Fruit fly (Drosophila melanogaster) whole organism, embryonic: ENCODE data around the gene Teh1.
A peak's percentile ranks its signal among the peaks of the same experiment; 100 is the strongest.

Experiments
- Atf3 ChIP-seq: fragments of 200-800 bp; sonication (Bioruptor generic); optimal IDR thresholded peaks from 3 replicates; lab custom pipeline; 2016; ENCODE audit warnings: missing biosample characterization, missing genetic modification characterization
- Awh ChIP-seq: fragments of 200-800 bp; sonication (Bioruptor generic); IDR thresholded peaks from 2 replicates; pipeline ENCODE4, ENCODE4 v1.3.6; 2022; ENCODE audit warnings: missing biosample characterization, missing genetic modification characterization
- B-H2 ChIP-seq: fragments of 200-800 bp; sonication (Bioruptor generic); optimal IDR thresholded peaks from 2 replicates; lab custom pipeline; 2018; ENCODE audit warnings: missing biosample characterization, mild to moderate bottlenecking, missing genetic modification characterization
- BEAF-32 ChIP-seq: fragments of 200-800 bp; sonication (Bioruptor generic); optimal IDR thresholded peaks from 3 replicates; lab custom pipeline; 2017; ENCODE audit warnings: missing biosample characterization, missing genetic modification characterization, mild to moderate bottlenecking, moderate library complexity, missing genetic modification reagents
- CG10274 ChIP-seq: fragments of 200-800 bp; sonication (Bioruptor generic); optimal IDR thresholded peaks from 3 replicates; lab custom pipeline; 2017; ENCODE audit warnings: missing biosample characterization, mild to moderate bottlenecking, missing genetic modification characterization
- CG12071 ChIP-seq: fragments of 200-800 bp; sonication (Bioruptor generic); optimal IDR thresholded peaks from 3 replicates; lab custom pipeline; 2018; ENCODE audit warnings: missing biosample characterization, mild to moderate bottlenecking, missing genetic modification characterization
- CG13894 ChIP-seq: fragments of 200-800 bp; sonication (Bioruptor generic); optimal IDR thresholded peaks from 3 replicates; lab custom pipeline; 2018; ENCODE audit warnings: missing biosample characterization, mild to moderate bottlenecking, missing genetic modification characterization, moderate library complexity
- CG14667 ChIP-seq: fragments of 200-800 bp; sonication (Bioruptor generic); IDR thresholded peaks from 2 replicates; pipeline ENCODE4 v1.3.6; 2022; ENCODE audit warnings: missing biosample characterization, missing genetic modification characterization
- CG1529 ChIP-seq: fragments of 200-800 bp; sonication (Bioruptor generic); optimal IDR thresholded peaks from 3 replicates; lab custom pipeline; 2018; ENCODE audit warnings: missing biosample characterization, missing genetic modification characterization
- CG1647 ChIP-seq: fragments of 200-800 bp; sonication (Bioruptor generic); optimal IDR thresholded peaks from 3 replicates; lab custom pipeline; 2016; ENCODE audit warnings: missing biosample characterization, missing genetic modification characterization
- CG16863 ChIP-seq: fragments of 200-800 bp; sonication (Bioruptor generic); optimal IDR thresholded peaks from 3 replicates; lab custom pipeline; 2016; ENCODE audit warnings: missing biosample characterization, missing genetic modification characterization
- CG1792 ChIP-seq: fragments of 200-800 bp; sonication (Bioruptor generic); optimal IDR thresholded peaks from 2 replicates; lab custom pipeline; 2016; ENCODE audit warnings: missing biosample characterization, missing genetic modification characterization
- CG32532 ChIP-seq: fragments of 200-800 bp; sonication (Bioruptor generic); IDR thresholded peaks from 2 replicates; pipeline ENCODE4 v1.3.6; 2022; ENCODE audit warnings: missing biosample characterization, missing genetic modification characterization
- CG33557 ChIP-seq: fragments of 200-800 bp; sonication (Bioruptor generic); optimal IDR thresholded peaks from 2 replicates; lab custom pipeline; 2019; ENCODE audit warnings: missing biosample characterization, mild to moderate bottlenecking, missing genetic modification characterization, moderate library complexity
- CG3847 ChIP-seq: fragments of 200-800 bp; sonication (Bioruptor generic); IDR thresholded peaks from 2 replicates; pipeline ENCODE4 v1.3.6; 2022; ENCODE audit warnings: missing biosample characterization, missing genetic modification characterization
- CG3995 ChIP-seq: fragments of 200-800 bp; sonication (Bioruptor generic); optimal IDR thresholded peaks from 3 replicates; lab custom pipeline; 2016; ENCODE audit warnings: missing biosample characterization, missing genetic modification characterization
- CG6765 ChIP-seq: fragments of 200-800 bp; sonication (Bioruptor generic); optimal IDR thresholded peaks from 3 replicates; lab custom pipeline; 2017; ENCODE audit warnings: missing biosample characterization, mild to moderate bottlenecking, missing genetic modification characterization
- CG7987 ChIP-seq: fragments of 200-800 bp; sonication (Bioruptor generic); optimal IDR thresholded peaks from 2 replicates; lab custom pipeline; 2018; ENCODE audit warnings: missing biosample characterization, mild to moderate bottlenecking, missing genetic modification characterization, moderate library complexity
- CkIIα-i1 ChIP-seq: fragments of 200-800 bp; sonication (Bioruptor generic); IDR thresholded peaks from 2 replicates; pipeline ENCODE4 v1.3.6; 2022; ENCODE audit warnings: missing biosample characterization, missing genetic modification characterization
- Deaf1 ChIP-seq: fragments of 200-800 bp; optimal IDR thresholded peaks from 3 replicates; lab custom pipeline; 2019; ENCODE audit warnings: missing biosample characterization, mild to moderate bottlenecking, missing genetic modification characterization, moderate library complexity
- Dp ChIP-seq: fragments of 200-800 bp; sonication (Bioruptor generic); optimal IDR thresholded peaks from 2 replicates; lab custom pipeline; 2018; ENCODE audit warnings: missing biosample characterization, mild to moderate bottlenecking, missing genetic modification characterization, moderate library complexity
- Hr78 ChIP-seq, 2 experiments: fragments of 200-800 bp in 1 of 2; fragments of >200 bp in 1 of 2; sonication (Bioruptor generic) in 1 of 2; optimal IDR thresholded peaks; 2 replicates each; lab custom pipeline; 2017 to 2019; ENCODE audit warnings: missing biosample characterization in 2 of 2, missing genetic modification characterization in 2 of 2, mild to moderate bottlenecking in 1 of 2, moderate library complexity in 1 of 2
- MESR4 ChIP-seq: fragments of 200-800 bp; sonication (Bioruptor generic); optimal IDR thresholded peaks from 2 replicates; lab custom pipeline; 2018; ENCODE audit warnings: missing biosample characterization, mild to moderate bottlenecking, missing genetic modification characterization, moderate library complexity
- Med ChIP-seq: fragments of 200-800 bp; sonication (Bioruptor generic); peaks from one replicate; lab custom pipeline; 2016; ENCODE audit warnings: missing biosample characterization, missing genetic modification characterization, mild to moderate bottlenecking, inconsistent platforms, moderate library complexity
- NC2α ChIP-seq: fragments of 200-800 bp; sonication (Bioruptor generic); optimal IDR thresholded peaks from 2 replicates; lab custom pipeline; 2016; ENCODE audit warnings: missing biosample characterization, missing genetic modification characterization
- Ptx1 ChIP-seq: fragments of 200-800 bp; sonication (Bioruptor generic); IDR thresholded peaks from 2 replicates; pipeline ENCODE4 v1.3.6; 2022; ENCODE audit warnings: missing biosample characterization, missing genetic modification characterization
- Rfx ChIP-seq: fragments of 200-800 bp; sonication (Bioruptor generic); IDR thresholded peaks from 2 replicates; pipeline ENCODE4 v1.3.6; 2022; ENCODE audit warnings: missing biosample characterization, missing genetic modification characterization
- Scr ChIP-seq: fragments of 200-800 bp; sonication (Bioruptor generic); IDR thresholded peaks from 2 replicates; pipeline ENCODE4 v1.3.6; 2022; ENCODE audit warnings: missing biosample characterization, missing genetic modification characterization; ENCODE audit not compliant: partially characterized antibody
- Sin3A ChIP-seq: fragments of >200 bp; optimal IDR thresholded peaks from 2 replicates; lab custom pipeline; 2018
- abd-A ChIP-seq: fragments of 200-800 bp; sonication (Bioruptor generic); optimal IDR thresholded peaks from 3 replicates; lab custom pipeline; 2019; ENCODE audit warnings: missing biosample characterization, mild to moderate bottlenecking, missing genetic modification characterization, moderate library complexity
- bcd ChIP-seq: fragments of 200-800 bp; sonication (Bioruptor generic); optimal IDR thresholded peaks from 2 replicates; lab custom pipeline; 2017; ENCODE audit warnings: missing biosample characterization, mild to moderate bottlenecking, missing genetic modification characterization
- btn ChIP-seq: fragments of 200-800 bp; sonication (Bioruptor generic); optimal IDR thresholded peaks from 2 replicates; lab custom pipeline; 2016; ENCODE audit warnings: missing biosample characterization, missing genetic modification characterization
- chif ChIP-seq, 2 experiments: fragments of 200-800 bp; sonication (Bioruptor generic); optimal IDR thresholded peaks; 3 replicates each; lab custom pipeline; 2016; ENCODE audit warnings: missing biosample characterization in 2 of 2, missing genetic modification characterization in 2 of 2
- chinmo ChIP-seq: fragments of 200-800 bp; sonication (Bioruptor generic); IDR thresholded peaks from 4 replicates; pipeline ENCODE4 v1.3.6; 2022; ENCODE audit warnings: missing biosample characterization, missing genetic modification characterization; ENCODE audit not compliant: partially characterized antibody
- crol ChIP-seq: fragments of 200-800 bp; sonication (Bioruptor generic); IDR thresholded peaks from 2 replicates; pipeline ENCODE4 v1.3.6; 2022; ENCODE audit warnings: missing biosample characterization, missing genetic modification characterization
- cwo ChIP-seq: fragments of 200-800 bp; sonication (Bioruptor generic); optimal IDR thresholded peaks from 3 replicates; lab custom pipeline; 2017; ENCODE audit warnings: missing biosample characterization, missing genetic modification characterization, mild to moderate bottlenecking, moderate library complexity, missing genetic modification reagents
- fd3F ChIP-seq: fragments of 200-800 bp; sonication (Bioruptor generic); optimal IDR thresholded peaks from 2 replicates; lab custom pipeline; 2018; ENCODE audit warnings: missing biosample characterization, mild to moderate bottlenecking, missing genetic modification characterization, moderate library complexity
- mirr ChIP-seq: fragments of 200-800 bp; sonication (Bioruptor generic); optimal IDR thresholded peaks from 3 replicates; lab custom pipeline; 2018; ENCODE audit warnings: missing biosample characterization, mild to moderate bottlenecking, missing genetic modification characterization
- oc ChIP-seq: fragments of 200-800 bp; sonication (Bioruptor generic); optimal IDR thresholded peaks from 2 replicates; lab custom pipeline; 2018; ENCODE audit warnings: missing biosample characterization, mild to moderate bottlenecking, missing genetic modification characterization, moderate library complexity
- pita ChIP-seq: fragments of 200-800 bp; sonication (Bioruptor generic); optimal IDR thresholded peaks from 2 replicates; lab custom pipeline; 2017; ENCODE audit warnings: missing biosample characterization, mild to moderate bottlenecking, missing genetic modification characterization
- pros ChIP-seq: fragments of 200-800 bp; sonication (Bioruptor generic); optimal IDR thresholded peaks from 3 replicates; lab custom pipeline; 2019; ENCODE audit warnings: missing biosample characterization, mild to moderate bottlenecking, missing genetic modification characterization, moderate library complexity
- rib ChIP-seq: fragments of 200-800 bp; sonication (Bioruptor generic); IDR thresholded peaks from 2 replicates; pipeline ENCODE4 v1.3.6; 2022; ENCODE audit warnings: missing biosample characterization, missing genetic modification characterization
- sd ChIP-seq: fragments of 200-800 bp; sonication (Bioruptor generic); optimal IDR thresholded peaks from 3 replicates; lab custom pipeline; 2018; ENCODE audit warnings: missing biosample characterization, mild to moderate bottlenecking, missing genetic modification characterization, moderate library complexity
- sens ChIP-seq: fragments of 200-800 bp; sonication (Bioruptor generic); peaks from one replicate; lab custom pipeline; 2016; ENCODE audit warnings: missing biosample characterization, missing genetic modification characterization
- sima ChIP-seq: fragments of 200-800 bp; sonication (Bioruptor generic); optimal IDR thresholded peaks from 2 replicates; lab custom pipeline; 2016; ENCODE audit warnings: missing biosample characterization, missing genetic modification characterization
- sqz ChIP-seq: fragments of 200-800 bp; sonication (Bioruptor generic); optimal IDR thresholded peaks from 3 replicates; lab custom pipeline; 2018; ENCODE audit warnings: missing biosample characterization, mild to moderate bottlenecking, missing genetic modification characterization
- trh ChIP-seq: fragments of 200-800 bp; sonication (Bioruptor generic); optimal IDR thresholded peaks from 2 replicates; lab custom pipeline; 2016; ENCODE audit warnings: missing biosample characterization, missing genetic modification characterization
- unpg ChIP-seq: fragments of 200-800 bp; sonication (Bioruptor generic); optimal IDR thresholded peaks from 3 replicates; lab custom pipeline; 2018; ENCODE audit warnings: missing biosample characterization, mild to moderate bottlenecking, missing genetic modification characterization, moderate library complexity
- vvl ChIP-seq: fragments of 200-800 bp; sonication (Bioruptor generic); IDR thresholded peaks from 2 replicates; pipeline ENCODE4 v1.3.6; 2022; ENCODE audit warnings: missing biosample characterization, missing genetic modification characterization
- wdn ChIP-seq: fragments of 200-800 bp; sonication (Bioruptor generic); IDR thresholded peaks from 2 replicates; pipeline ENCODE4 v1.3.6; 2022; ENCODE audit warnings: missing biosample characterization, missing genetic modification characterization
- zen2 ChIP-seq: fragments of 200-800 bp; sonication (Bioruptor generic); IDR thresholded peaks from 3 replicates; pipeline ENCODE4 v1.3.6; 2022; ENCODE audit warnings: missing biosample characterization, missing genetic modification characterization; ENCODE audit not compliant: partially characterized antibody

Teh1 gene

dm6 chr3R:9891527-9891926 is 23.6 kb upstream of the Teh1 start (continued):
- TF ChIP-seq crol (GFP tag; lab: Robert Waterston, UW) (peak; percentile 75), trh (GFP tag; lab: Kevin White, UChicago) (no peak), CG14667 (no peak), CG16863 (no peak), sens (GFP tag; lab: Kevin White, UChicago) (no peak), fd3F (GFP tag; lab: Kevin White, UChicago) (no peak), wdn (GFP tag; lab: Robert Waterston, UW) (no peak), CG32532 (peak; percentile 22), oc (tag; lab: Kevin White, UChicago) (no peak), MESR4 (GFP tag; lab: Kevin White, UChicago) (no peak), Hr78 (GFP tag; optimal IDR thresholded peaks at IDR 0.05; lab: Kevin White, UChicago) (peak in 1 of 2 experiments; percentile 36), cwo (GFP tag; lab: Kevin White, UChicago) (no peak), CG1792 (GFP tag; lab: Kevin White, UChicago) (no peak), Sin3A (lab: Kevin White, UChicago) (no peak), chif (GFP tag; optimal IDR thresholded peaks at IDR 0.05; lab: Kevin White, UChicago) (no peak), CG3847 (no peak), sima (GFP tag; lab: Kevin White, UChicago) (no peak), B-H2 (GFP tag; lab: Kevin White, UChicago) (peak; percentile 3), Dp (no peak), CG33557 (no peak), Atf3 (GFP tag; lab: Kevin White, UChicago) (no peak), bcd (no peak), Med (peak; percentile 74), zen2 (GFP tag; lab: Robert Waterston, UW) (no peak), pita (GFP tag; lab: Kevin White, UChicago) (no peak), Ptx1 (0 out of 2 replicates have a peak, but pooled peaks have one; percentile 13), Deaf1 (tag; lab: Kevin White, UChicago) (peak; percentile 42), NC2α (GFP tag; lab: Kevin White, UChicago) (no peak), mirr (GFP tag; lab: Kevin White, UChicago) (peak; percentile 52), Awh (GFP tag; lab: Robert Waterston, UW) (peak; percentile 40; the same call in 1 of the 2 replicates), CG1529 (no peak), CG6765 (GFP tag; lab: Kevin White, UChicago) (no peak), BEAF-32 (no peak), Scr (no peak), Rfx (GFP tag; lab: Robert Waterston, UW) (no peak; the same call in 1 of the 2 replicates), CG3995 (GFP tag; lab: Kevin White, UChicago) (no peak), CG10274 (GFP tag; lab: Kevin White, UChicago) (no peak), rib (GFP tag; lab: Robert Waterston, UW) (peak; percentile 67; the same call in 1 of the 2 replicates), btn (GFP tag; lab: Kevin White, UChicago) (no peak), CG12071 (peak; percentile 32), CkIIα-i1 (GFP tag; lab: Robert Waterston, UW) (no peak)

- TF ChIP-seq pros: peak; percentile 43
- peak; percentile 96 for TF ChIP-seq CG7987 (GFP tag; lab: Kevin White, UChicago)
- TF ChIP-seq sqz: peak; percentile 49
- TF ChIP-seq fd3F (GFP tag; lab: Kevin White, UChicago): no peak
- TF ChIP-seq unpg (GFP tag; lab: Kevin White, UChicago): no peak
- peak; percentile 49 for TF ChIP-seq CG13894 (tag; lab: Kevin White, UChicago)
- TF ChIP-seq Awh (GFP tag; lab: Robert Waterston, UW): peak; percentile 64
- TF ChIP-seq abd-A (tag; lab: Kevin White, UChicago): peak; percentile 96
- peak; percentile 93 for TF ChIP-seq cwo (GFP tag; lab: Kevin White, UChicago)
- peak; percentile 82; the same call in 1 of the 2 replicates for TF ChIP-seq vvl
- peak; percentile 99 for TF ChIP-seq chinmo (GFP tag; lab: Robert Waterston, UW)
- peak; percentile 23 for TF ChIP-seq oc (tag; lab: Kevin White, UChicago)
- TF ChIP-seq sd (tag; lab: Kevin White, UChicago): peak; percentile 87
- TF ChIP-seq CG1647 (GFP tag; lab: Kevin White, UChicago): no peak
- no peak for TF ChIP-seq NC2α (GFP tag; lab: Kevin White, UChicago)
Observed at dm6 chr3R:9890759-9891393, 23.0 kb upstream of the Teh1 start.
